Worm (Caenorhabditis elegans): ENCODE measurements around the gene rpi-1.

The rpi-1 gene

DNA sequence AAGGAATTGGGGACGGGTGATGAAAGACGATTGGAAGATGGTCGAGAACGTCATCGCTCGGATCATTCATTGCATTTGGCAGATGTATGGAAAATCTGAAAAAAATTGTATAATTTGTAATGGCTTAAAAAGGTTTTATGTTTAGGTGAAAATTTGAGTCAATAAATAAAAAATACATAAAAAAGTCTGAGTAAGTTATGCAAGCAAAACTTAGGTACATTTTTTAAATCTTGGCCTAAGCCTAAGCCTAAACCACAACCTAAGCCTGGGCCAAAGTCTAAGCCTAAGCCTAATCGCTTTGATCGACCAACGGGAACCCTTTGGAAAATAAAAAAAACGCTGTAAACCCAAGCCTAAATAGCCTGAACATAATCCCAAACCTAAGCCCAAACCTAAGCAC lies 30.3 kb downstream of the rpi-1 start, which contains the start of gene hot-3:
Gene hot-3 (minus strand): TSS at position 101 of the 400 bp plus-strand sequence.
- TF ChIP-seq lin-39 (tag; optimal IDR thresholded peaks at IDR 0.05) (no peak), nhr-25 (tag; optimal IDR thresholded peaks at IDR 0.05) (no peak), lin-11 (tag; optimal IDR thresholded peaks at IDR 0.05) (no peak), fos-1 (tag; optimal IDR thresholded peaks at IDR 0.05) (no peak), nhr-11 (tag; optimal IDR thresholded peaks at IDR 0.05) (no peak), unc-55 (GFP tag; optimal IDR thresholded peaks at IDR 0.05) (no peak), nhr-10 (tag; optimal IDR thresholded peaks at IDR 0.05) (no peak)

ce11 chrII:13924909-13925308 lies 37.3 kb downstream of the rpi-1 start, which contains the start of gene mltn-5:
TSS of gene mltn-5 (plus strand) at chrII:13925209.
- no peak for TF ChIP-seq lin-11 (tag; optimal IDR thresholded peaks at IDR 0.05)
- no peak for TF ChIP-seq mbf-1 (tag; optimal IDR thresholded peaks at IDR 0.05)
- no peak for TF ChIP-seq ztf-4 (tag; optimal IDR thresholded peaks at IDR 0.05)
- no peak for TF ChIP-seq ZK546.5 (tag; optimal IDR thresholded peaks at IDR 0.05)
- TF ChIP-seq unc-55 (GFP tag; optimal IDR thresholded peaks at IDR 0.05), result no peak
- TF ChIP-seq nhr-237 (tag; optimal IDR thresholded peaks at IDR 0.05), result no peak
- TF ChIP-seq fos-1 (tag; optimal IDR thresholded peaks at IDR 0.05), result no peak
- no peak for TF ChIP-seq aly-2 (tag; optimal IDR thresholded peaks at IDR 0.05)
- no peak for TF ChIP-seq elt-3 (tag; optimal IDR thresholded peaks at IDR 0.05)
- TF ChIP-seq alr-1 (tag; optimal IDR thresholded peaks at IDR 0.05), result no peak
- no peak for TF ChIP-seq unc-62 (GFP tag; optimal IDR thresholded peaks at IDR 0.05)
- TF ChIP-seq peb-1 (tag; optimal IDR thresholded peaks at IDR 0.05), result no peak
- no peak for TF ChIP-seq lin-13 (GFP tag; optimal IDR thresholded peaks at IDR 0.05)
- TF ChIP-seq nhr-25 (tag; optimal IDR thresholded peaks at IDR 0.05), result no peak
- no peak for TF ChIP-seq nhr-21 (tag; optimal IDR thresholded peaks at IDR 0.05)
- TF ChIP-seq skn-1 (tag; optimal IDR thresholded peaks at IDR 0.05), result no peak

DNA sequence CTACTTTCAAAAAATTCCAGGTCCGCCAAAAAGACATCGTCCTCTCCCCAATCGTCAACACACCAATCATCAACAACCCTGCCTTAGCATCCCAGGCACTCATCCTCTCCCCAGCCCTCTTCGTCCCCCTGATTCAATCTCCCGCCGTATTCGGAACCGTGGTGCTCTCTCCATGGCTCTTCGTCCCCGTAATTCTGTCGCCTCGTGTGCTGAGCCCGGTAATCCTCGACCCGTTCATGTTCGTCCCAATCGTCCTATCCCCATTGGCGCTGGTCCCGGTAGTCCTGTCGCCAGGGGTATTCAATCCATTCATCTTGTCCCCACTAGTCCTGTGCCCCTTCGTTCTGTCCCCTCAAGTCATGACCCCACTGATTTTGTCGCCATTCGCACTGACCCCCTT lies 43.1 kb downstream of the rpi-1 start:
- TF ChIP-seq C34F6.9 (tag; optimal IDR thresholded peaks at IDR 0.05), result no peak
- no peak for TF ChIP-seq nhr-129 (tag; optimal IDR thresholded peaks at IDR 0.05)
- TF ChIP-seq elt-1 (tag; optimal IDR thresholded peaks at IDR 0.05), result no peak
- no peak for TF ChIP-seq unc-39 (tag; optimal IDR thresholded peaks at IDR 0.05)
- TF ChIP-seq lin-13 (GFP tag; optimal IDR thresholded peaks at IDR 0.05), result no peak
- TF ChIP-seq dmd-4 (tag; optimal IDR thresholded peaks at IDR 0.05), result no peak
- no peak for TF ChIP-seq R02D3.7 (tag; optimal IDR thresholded peaks at IDR 0.05)
- no peak for TF ChIP-seq zag-1 (tag; optimal IDR thresholded peaks at IDR 0.05)
- no peak for TF ChIP-seq ceh-82 (tag; optimal IDR thresholded peaks at IDR 0.05)

DNA sequence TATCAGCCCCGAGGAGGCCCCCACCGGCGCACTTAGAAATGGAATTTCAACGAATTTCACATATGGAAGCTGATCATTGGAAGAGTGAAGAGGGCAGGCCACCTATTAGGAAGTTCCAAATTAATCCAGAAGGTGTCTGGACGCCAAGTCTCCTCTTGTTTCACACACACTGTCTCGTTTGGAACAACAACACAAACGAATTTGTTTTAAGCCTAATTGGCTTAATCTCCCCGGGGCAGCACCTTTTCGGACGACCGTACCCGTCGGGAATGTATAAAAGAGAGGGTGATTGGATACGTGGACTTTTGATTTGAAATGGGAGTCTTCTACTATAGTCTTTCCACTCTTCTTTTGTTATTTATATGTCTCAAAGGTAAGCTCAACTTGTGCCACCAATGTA lies 46.2 kb downstream of the rpi-1 start, which contains the start of gene mltn-3:
Gene mltn-3 (plus strand): TSS at position 301 of the 400 bp plus-strand sequence.
- TF ChIP-seq mdl-1 (tag; optimal IDR thresholded peaks at IDR 0.05) (no peak), egl-27 (tag; optimal IDR thresholded peaks at IDR 0.05) (no peak), unc-55 (GFP tag; optimal IDR thresholded peaks at IDR 0.05) (no peak), elt-1 (tag; optimal IDR thresholded peaks at IDR 0.05) (no peak)
